Fruit fly (Drosophila melanogaster): ENCODE measurements around the gene CG32591.

DNA sequence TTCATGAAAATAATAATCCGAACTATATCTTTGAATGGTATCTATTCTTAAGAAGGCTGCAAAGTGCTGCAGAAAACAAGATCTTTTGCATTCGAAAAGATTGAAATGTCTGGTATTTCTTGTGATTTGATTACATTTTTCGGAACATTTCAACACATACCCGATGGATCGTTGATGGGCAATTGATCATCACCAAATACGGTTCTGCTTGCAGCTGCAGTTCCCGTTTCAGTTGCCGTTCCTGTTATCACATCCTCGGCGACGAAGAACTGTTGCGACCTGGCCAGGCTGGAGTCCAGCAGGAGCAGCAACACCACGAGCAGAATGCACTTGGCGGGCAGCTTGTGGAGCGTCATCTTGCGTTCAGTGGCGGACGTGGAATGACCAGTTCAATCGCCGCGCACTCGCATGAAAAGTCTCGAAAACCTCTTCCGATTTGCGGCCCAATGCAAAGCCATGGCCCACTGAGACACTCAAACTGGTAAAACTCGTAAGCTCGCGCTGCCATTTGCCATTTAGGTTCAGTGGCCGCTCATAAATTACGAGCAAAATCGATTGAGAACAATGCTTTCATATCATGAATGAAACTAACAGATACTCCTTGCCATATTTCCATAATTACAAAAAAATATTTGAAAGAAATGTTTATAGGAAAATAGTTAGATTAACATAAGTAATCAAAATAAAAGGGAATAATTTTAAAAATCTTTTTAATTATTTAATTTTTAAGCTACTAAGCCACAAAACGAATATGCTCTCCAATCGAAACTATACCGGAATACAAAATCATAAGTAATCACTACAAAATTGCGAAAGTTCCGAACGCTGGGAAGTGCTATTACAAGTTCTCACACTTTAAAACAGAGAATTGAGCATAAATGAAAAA lies 18.0 kb downstream of the CG32591 start, which contains the start of gene CG14406:
- TF ChIP-seq fru (GFP tag; optimal IDR thresholded peaks at IDR 0.05) (no peak), psq (GFP tag; optimal IDR thresholded peaks at IDR 0.05) (no peak), HLH106 (tag; optimal IDR thresholded peaks at IDR 0.05) (peak; percentile 37), br (GFP tag; optimal IDR thresholded peaks at IDR 0.05) (no peak), Hr78 (GFP tag; optimal IDR thresholded peaks at IDR 0.05) (no peak), brk (GFP tag; optimal IDR thresholded peaks at IDR 0.05) (no peak), dl (GFP tag; optimal IDR thresholded peaks at IDR 0.05; ENCODE audit: insufficient read depth in 1 of 2, partially characterized antibody in 2 of 2) (no peak), Rel (GFP tag; optimal IDR thresholded peaks at IDR 0.05) (no peak), Rel (tag; optimal IDR thresholded peaks at IDR 0.05) (no peak), Dif (GFP tag; optimal IDR thresholded peaks at IDR 0.05; ENCODE audit: partially characterized antibody) (no peak)

Measured in whole organism, wandering third instar larva.